Worm (Caenorhabditis elegans) whole organism, mixed stage, embryonic: ENCODE data around the gene fbxb-37.

Source experiments
- blmp-1 ChIP-seq: fragments of 150-350 bp; optimal IDR thresholded peaks from 2 replicates; lab custom pipeline; 2014; ENCODE audit warnings: missing biosample characterization, missing genetic modification characterization
- ceh-83 ChIP-seq: fragments of 200-800 bp; sonication (Bioruptor generic); optimal IDR thresholded peaks from 2 replicates; lab custom pipeline; 2018; ENCODE audit warnings: mild to moderate bottlenecking, missing genetic modification characterization, missing compliant biosample characterization
- flh-1 ChIP-seq: fragments of 200-800 bp; sonication (Bioruptor generic); optimal IDR thresholded peaks from 2 replicates; lab custom pipeline; 2018; ENCODE audit warnings: mild to moderate bottlenecking, missing genetic modification characterization, moderate library complexity, missing compliant biosample characterization
- lin-13 ChIP-seq: fragments of 150-350 bp; optimal IDR thresholded peaks from 2 replicates; lab custom pipeline; 2014; ENCODE audit warnings: missing biosample characterization, missing genetic modification characterization
- nhr-237 ChIP-seq: fragments of 150-350 bp; optimal IDR thresholded peaks from 2 replicates; lab custom pipeline; 2014; ENCODE audit warnings: missing biosample characterization, missing genetic modification characterization
- pha-4 ChIP-seq: fragments of 150-350 bp; optimal IDR thresholded peaks from 2 replicates; lab custom pipeline; 2018; ENCODE audit warnings: missing biosample characterization, missing genetic modification reagents, missing genetic modification characterization
- sptf-1 ChIP-seq: sonication (generic microtip); optimal IDR thresholded peaks from 2 replicates; lab custom pipeline; 2017; ENCODE audit warnings: mild to moderate bottlenecking, missing genetic modification characterization, moderate library complexity, missing compliant biosample characterization
- unc-39 ChIP-seq: fragments of 150-350 bp; optimal IDR thresholded peaks from 2 replicates; lab custom pipeline; 2014; ENCODE audit warnings: missing biosample characterization, missing genetic modification characterization
- unc-62 ChIP-seq: fragments of 150-350 bp; optimal IDR thresholded peaks from 2 replicates; lab custom pipeline; 2014; ENCODE audit warnings: missing biosample characterization, missing genetic modification reagents, missing genetic modification characterization
- zip-8 ChIP-seq: fragments of 150-350 bp; optimal IDR thresholded peaks from 2 replicates; lab custom pipeline; 2014; ENCODE audit warnings: missing biosample characterization, missing genetic modification characterization
- ztf-11 ChIP-seq: fragments of 150-350 bp; optimal IDR thresholded peaks from 2 replicates; lab custom pipeline; 2014; ENCODE audit warnings: missing biosample characterization, missing genetic modification characterization

DNA sequence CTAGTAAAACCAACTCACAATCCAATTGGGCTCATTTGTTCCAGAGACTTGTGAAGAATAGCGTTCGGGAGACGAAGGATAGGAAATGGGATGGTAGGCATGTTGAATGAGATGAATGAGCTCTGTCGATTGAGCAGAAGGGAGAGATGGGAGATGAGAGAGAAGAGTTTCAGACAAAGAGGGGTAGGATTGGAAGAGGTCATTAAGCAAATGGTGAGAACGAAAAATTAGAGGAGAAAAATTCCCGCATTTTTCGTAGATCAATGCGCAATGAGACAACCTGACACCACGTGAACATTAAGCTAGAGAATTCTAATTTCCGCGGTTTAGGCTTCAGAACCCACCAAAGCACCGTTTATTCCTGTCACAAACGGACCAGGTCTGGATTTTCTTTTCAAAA is 29.7 kb downstream of the fbxb-37 start, which contains the start of gene F07E5.13:
- TF ChIP-seq pha-4 (tag; lab: Kevin White, UChicago) (no peak), blmp-1 (no peak), lin-13 (tag; lab: Kevin White, UChicago) (no peak), nhr-237 (tag; lab: Kevin White, UChicago) (no peak), unc-39 (tag; lab: Kevin White, UChicago) (no peak), zip-8 (no peak), unc-62 (GFP tag; lab: Kevin White, UChicago) (no peak), flh-1 (GFP tag; lab: Kevin White, UChicago) (no peak), ztf-11 (no peak), sptf-1 (tag; lab: Kevin White, UChicago) (no peak), ceh-83 (no peak)
